Worm (Caenorhabditis elegans): Measurements from ENCODE around the gene C55C3.3.

DNA sequence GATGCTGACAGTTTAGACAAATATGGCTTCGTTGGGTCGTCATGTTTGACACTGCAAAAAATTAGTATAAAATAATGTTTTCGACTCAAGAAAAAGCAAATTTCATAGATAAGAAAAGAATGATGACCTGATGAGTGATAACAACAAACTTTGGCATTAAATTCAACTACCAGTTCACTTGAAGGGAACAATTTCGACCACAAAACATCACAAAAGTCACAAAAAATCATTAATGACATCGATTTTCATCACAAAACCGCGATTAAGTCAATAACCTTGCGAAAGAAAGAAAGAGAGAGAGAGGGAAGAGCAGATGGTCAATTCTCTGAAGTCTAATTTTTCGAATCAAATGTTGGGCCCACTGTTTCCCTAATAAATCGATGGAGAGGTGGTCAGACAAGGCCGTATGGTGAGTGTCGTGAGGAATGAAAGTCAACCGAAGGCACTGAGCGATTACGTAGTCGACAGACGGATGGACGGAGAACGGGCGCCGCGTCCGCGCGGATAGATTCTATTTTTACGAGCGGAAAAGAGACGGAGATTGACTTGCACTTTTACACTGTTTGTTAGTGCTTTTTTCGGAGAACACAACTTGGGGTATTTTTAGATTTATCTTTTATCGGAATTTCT, 20.6 kb upstream of the C55C3.3 start, which contains the start of gene bec-1:
- TF ChIP-seq cog-1 (tag; optimal IDR thresholded peaks at IDR 0.05) (no peak), flt-1 (GFP tag; IDR thresholded peaks at IDR 0.05) (no peak), ref-1 (GFP tag; conservative IDR thresholded peaks at IDR 0.05) (no peak), med-1 (GFP tag; optimal IDR thresholded peaks at IDR 0.05; ENCODE audit: insufficient read depth) (no peak), tab-1 (GFP tag; IDR thresholded peaks at IDR 0.05) (no peak), klf-2 (GFP tag; conservative IDR thresholded peaks at IDR 0.05) (no peak), ztf-29 (GFP tag; IDR thresholded peaks at IDR 0.05) (no peak), ztf-23 (GFP tag; IDR thresholded peaks at IDR 0.05) (no peak), T22C8.4 (GFP tag; IDR thresholded peaks at IDR 0.05) (no peak)

Data from whole organism, midembryonic.